Worm (Caenorhabditis elegans): ENCODE measurements around the gene ZC21.6.

Gene ZC21.6

DNA sequence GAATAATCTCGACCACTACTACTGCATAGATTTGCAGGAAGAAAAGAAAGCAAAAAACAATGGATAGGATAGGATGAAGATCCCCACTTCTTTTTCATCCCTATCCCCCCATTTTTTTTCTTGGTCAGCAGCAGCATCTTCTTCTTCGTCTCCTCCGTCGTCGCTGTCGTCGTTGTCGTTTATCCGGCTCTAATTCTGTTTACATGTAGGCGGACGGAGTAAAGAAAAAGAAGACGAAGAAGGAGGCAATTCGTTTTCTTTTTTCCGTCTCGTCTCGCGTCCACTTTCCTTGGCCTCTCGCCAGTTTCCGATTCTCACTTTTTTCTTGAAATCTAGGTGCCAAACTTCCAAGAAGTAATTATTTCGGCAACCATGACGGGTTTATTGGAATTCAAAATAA, 33.7 kb downstream of the ZC21.6 start:
- no peak for TF ChIP-seq let-526 (GFP tag; IDR thresholded peaks at IDR 0.05)
- no peak for TF ChIP-seq Y53F4B.3 (GFP tag; IDR thresholded peaks at IDR 0.05)
- TF ChIP-seq ceh-58 (GFP tag; IDR thresholded peaks at IDR 0.05): no peak
- no peak for TF ChIP-seq madf-3 (GFP tag; IDR thresholded peaks at IDR 0.05)
- TF ChIP-seq ztf-3 (GFP tag; optimal IDR thresholded peaks at IDR 0.05): no peak
- TF ChIP-seq ztf-6 (GFP tag; IDR thresholded peaks at IDR 0.05): no peak
- no peak for TF ChIP-seq lsy-27 (tag; optimal IDR thresholded peaks at IDR 0.05; ENCODE audit: borderline replicate concordance, insufficient read depth)
- no peak for TF ChIP-seq D2030.7 (GFP tag; IDR thresholded peaks at IDR 0.05)
- no peak for TF ChIP-seq ceh-91 (GFP tag; IDR thresholded peaks at IDR 0.05)
- TF ChIP-seq hmg-20 (GFP tag; IDR thresholded peaks at IDR 0.05): no peak

- TF ChIP-seq Y67H2A.10 (GFP tag; conservative IDR thresholded peaks at IDR 0.05): no peak
- no peak for TF ChIP-seq lir-1 (GFP tag; conservative IDR thresholded peaks at IDR 0.05)
- no peak for TF ChIP-seq B0261.1 (tag; optimal IDR thresholded peaks at IDR 0.05)
- TF ChIP-seq madf-6 (GFP tag; IDR thresholded peaks at IDR 0.05): 0 out of 2 replicates have a peak, but pooled peaks have one; percentile 23
- TF ChIP-seq chd-7 (tag; optimal IDR thresholded peaks at IDR 0.05): peak; percentile 14
- 0 out of 2 replicates have a peak, but pooled peaks have one; percentile 8 for TF ChIP-seq dox-1 (GFP tag; IDR thresholded peaks at IDR 0.05)
- no peak for TF ChIP-seq T07F8.4 (tag; optimal IDR thresholded peaks at IDR 0.05)
- TF ChIP-seq ztf-25 (GFP tag; IDR thresholded peaks at IDR 0.05): no peak
- 0 out of 2 replicates have a peak, but pooled peaks have one; percentile 4 for TF ChIP-seq hmg-1.2 (GFP tag; IDR thresholded peaks at IDR 0.05)
- 0 out of 2 replicates have a peak, but pooled peaks have one; percentile 19 for TF ChIP-seq zfh-2 (GFP tag; conservative IDR thresholded peaks at IDR 0.05)
Observed at ce11 chrIII:8509644-8510393, 35.6 kb downstream of the ZC21.6 start.

DNA sequence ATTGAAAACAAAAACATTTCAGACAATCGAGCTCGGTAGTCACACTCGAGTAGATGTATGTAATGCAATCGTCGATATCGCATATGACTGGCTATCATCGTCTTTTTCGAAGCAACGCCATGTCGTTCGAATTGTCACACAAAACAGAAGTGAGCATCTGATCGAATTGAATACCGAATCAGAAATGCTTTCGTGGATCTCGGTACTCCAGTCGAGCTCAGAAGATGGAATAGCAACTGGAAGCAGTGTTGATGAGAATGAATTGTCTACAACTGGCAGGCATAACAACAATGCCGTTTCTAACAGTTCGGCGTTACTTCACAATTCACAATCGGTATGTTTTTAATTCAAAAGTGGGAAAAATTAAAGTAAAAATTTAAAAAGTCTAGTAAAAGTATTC, 36.2 kb downstream of the ZC21.6 start:
- TF ChIP-seq Y53F4B.3 (GFP tag; IDR thresholded peaks at IDR 0.05): no peak
- TF ChIP-seq madf-3 (GFP tag; IDR thresholded peaks at IDR 0.05): 0 out of 2 replicates have a peak, but pooled peaks have one; percentile 52

DNA sequence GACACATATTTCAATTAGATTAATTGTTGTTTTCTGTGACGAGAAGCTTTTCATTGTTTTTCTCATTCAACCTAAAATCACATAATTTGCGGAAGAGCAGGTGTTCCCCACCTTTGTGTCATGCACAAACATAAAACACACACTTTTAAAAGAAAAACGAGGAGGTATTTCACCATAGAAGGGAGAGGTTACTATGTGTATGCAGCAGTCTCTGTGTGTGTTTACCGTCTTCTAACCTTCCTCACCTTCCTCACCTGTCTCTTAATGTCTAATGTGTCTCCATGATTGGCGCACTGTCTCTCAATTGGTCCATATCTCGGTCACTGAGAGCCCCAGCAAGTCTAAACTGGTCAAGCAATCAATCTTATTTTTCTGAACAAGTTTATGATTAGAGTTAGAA, 39.1 kb downstream of the ZC21.6 start:
- TF ChIP-seq unc-130 (GFP tag; optimal IDR thresholded peaks at IDR 0.05) (no peak), dpff-1 (tag; optimal IDR thresholded peaks at IDR 0.05) (no peak), cebp-1 (GFP tag; IDR thresholded peaks at IDR 0.05) (no peak), cebp-1 (tag; optimal IDR thresholded peaks at IDR 0.05) (peak; percentile 15), Y67H2A.10 (GFP tag; conservative IDR thresholded peaks at IDR 0.05) (no peak), F22D6.2 (tag; optimal IDR thresholded peaks at IDR 0.05) (no peak)

- TF ChIP-seq T07F8.4 (tag; optimal IDR thresholded peaks at IDR 0.05): no peak
- TF ChIP-seq ceh-27 (GFP tag; optimal IDR thresholded peaks at IDR 0.05): no peak
- TF ChIP-seq ceh-79 (tag; optimal IDR thresholded peaks at IDR 0.05): no peak
- no peak for TF ChIP-seq him-1 (tag; optimal IDR thresholded peaks at IDR 0.05)
- TF ChIP-seq tbx-9 (tag; optimal IDR thresholded peaks at IDR 0.05; ENCODE audit: borderline replicate concordance): no peak
- no peak for TF ChIP-seq ccch-3 (GFP tag; optimal IDR thresholded peaks at IDR 0.05)
Observed at ce11 chrIII:8504176-8504763, 41.1 kb downstream of the ZC21.6 start.

Data from whole organism, young adult.